Fruit fly (Drosophila melanogaster): ENCODE data around the gene CG9902.
A peak's percentile ranks its signal among the peaks of the same experiment; 100 is the strongest.

Gene CG9902

dm6 chrX:16547390-16547789, at the start of gene CG9902:
Gene CG9902, minus strand, starts transcription at chrX:16547520.
- TF ChIP-seq CTCF (optimal IDR thresholded peaks at IDR 0.05): peak; percentile 36 to 62
- TF ChIP-seq CG8478 (optimal IDR thresholded peaks at IDR 0.05): no peak

- TF ChIP-seq CG8478 (optimal IDR thresholded peaks at IDR 0.05) (no peak), CTCF (optimal IDR thresholded peaks at IDR 0.05) (no peak)
Observed at dm6 chrX:16596250-16596793, 49.0 kb upstream of the CG9902 start.

dm6 chrX:16595411-16595810, 48.1 kb upstream of the CG9902 start:
- no peak for TF ChIP-seq CG8478 (optimal IDR thresholded peaks at IDR 0.05)
- no peak for TF ChIP-seq CTCF (optimal IDR thresholded peaks at IDR 0.05)

dm6 chrX:16593418-16593817, 46.1 kb upstream of the CG9902 start, which contains the start of the genes SMC3 and Ubc7:
Gene SMC3, minus strand, starts transcription at chrX:16593439.
Gene Ubc7, plus strand, starts transcription at chrX:16593677.
- TF ChIP-seq CG8478 (optimal IDR thresholded peaks at IDR 0.05) (no peak), CTCF (optimal IDR thresholded peaks at IDR 0.05) (no peak)

- no peak for TF ChIP-seq CTCF (optimal IDR thresholded peaks at IDR 0.05)
- TF ChIP-seq CG8478 (optimal IDR thresholded peaks at IDR 0.05): no peak
Observed at dm6 chrX:16587668-16588046, 40.3 kb upstream of the CG9902 start, which contains the start of gene CG13014. Gene CG13014, plus strand, starts transcription at chrX:16587873.

- TF ChIP-seq CTCF (optimal IDR thresholded peaks at IDR 0.05): no peak
- no peak for TF ChIP-seq CG8478 (optimal IDR thresholded peaks at IDR 0.05)
Observed at dm6 chrX:16587021-16587667, 39.8 kb upstream of the CG9902 start, which contains the start of gene CanA-14F. Gene CanA-14F, minus strand, starts transcription at chrX:16587172.

- no peak for TF ChIP-seq CG8478 (optimal IDR thresholded peaks at IDR 0.05)
Observed at dm6 chrX:16586178-16586890, 39.0 kb upstream of the CG9902 start.

- no peak for TF ChIP-seq CTCF (optimal IDR thresholded peaks at IDR 0.05)
- no peak for TF ChIP-seq CG8478 (optimal IDR thresholded peaks at IDR 0.05)
Observed at dm6 chrX:16585569-16585968, 38.2 kb upstream of the CG9902 start.

- no peak for TF ChIP-seq CTCF (optimal IDR thresholded peaks at IDR 0.05)
- TF ChIP-seq CG8478 (optimal IDR thresholded peaks at IDR 0.05): no peak
Observed at dm6 chrX:16583730-16584129, 36.4 kb upstream of the CG9902 start.

- no peak for TF ChIP-seq CTCF (optimal IDR thresholded peaks at IDR 0.05)
- no peak for TF ChIP-seq CG8478 (optimal IDR thresholded peaks at IDR 0.05)
Observed at dm6 chrX:16582145-16582544, 34.8 kb upstream of the CG9902 start.

dm6 chrX:16581703-16582102, 34.4 kb upstream of the CG9902 start:
- TF ChIP-seq CTCF (optimal IDR thresholded peaks at IDR 0.05): no peak
- TF ChIP-seq CG8478 (optimal IDR thresholded peaks at IDR 0.05): no peak

- no peak for TF ChIP-seq CTCF (optimal IDR thresholded peaks at IDR 0.05)
- no peak for TF ChIP-seq CG8478 (optimal IDR thresholded peaks at IDR 0.05)
Observed at dm6 chrX:16579978-16580377, 32.7 kb upstream of the CG9902 start.

- no peak for TF ChIP-seq CTCF (optimal IDR thresholded peaks at IDR 0.05)
- no peak for TF ChIP-seq CG8478 (optimal IDR thresholded peaks at IDR 0.05)
Observed at dm6 chrX:16575097-16575496, 27.8 kb upstream of the CG9902 start.

dm6 chrX:16574114-16574513, 26.8 kb upstream of the CG9902 start:
- TF ChIP-seq CTCF (optimal IDR thresholded peaks at IDR 0.05): no peak
- no peak for TF ChIP-seq CG8478 (optimal IDR thresholded peaks at IDR 0.05)

dm6 chrX:16573659-16574058, 26.3 kb upstream of the CG9902 start:
- TF ChIP-seq CTCF (optimal IDR thresholded peaks at IDR 0.05) (no peak), CG8478 (optimal IDR thresholded peaks at IDR 0.05) (no peak)
